Fruit fly (Drosophila melanogaster): ENCODE measurements around the gene CG9338.

CG9338 gene

dm6 chr2L:20881353-20882079, 16.5 kb downstream of the CG9338 start:
- TF ChIP-seq CG8478 (optimal IDR thresholded peaks at IDR 0.05) (no peak), psq (optimal IDR thresholded peaks at IDR 0.05) (no peak), Dll (optimal IDR thresholded peaks at IDR 0.05) (no peak), usp (GFP tag; optimal IDR thresholded peaks at IDR 0.05) (no peak), pan (optimal IDR thresholded peaks at IDR 0.05) (no peak), EcR (GFP tag; optimal IDR thresholded peaks at IDR 0.05) (no peak)

- no peak for TF ChIP-seq Dll (optimal IDR thresholded peaks at IDR 0.05)
- no peak for TF ChIP-seq pan (optimal IDR thresholded peaks at IDR 0.05)
- no peak for TF ChIP-seq CG8478 (optimal IDR thresholded peaks at IDR 0.05)
- no peak for TF ChIP-seq EcR (GFP tag; optimal IDR thresholded peaks at IDR 0.05)
- no peak for TF ChIP-seq usp (GFP tag; optimal IDR thresholded peaks at IDR 0.05)
- TF ChIP-seq psq (optimal IDR thresholded peaks at IDR 0.05) = no peak
Observed at dm6 chr2L:20883097-20883496, 18.1 kb downstream of the CG9338 start.

- TF ChIP-seq usp (GFP tag; optimal IDR thresholded peaks at IDR 0.05) = no peak
- TF ChIP-seq psq (optimal IDR thresholded peaks at IDR 0.05) = no peak
- no peak for TF ChIP-seq EcR (GFP tag; optimal IDR thresholded peaks at IDR 0.05)
- TF ChIP-seq CG8478 (optimal IDR thresholded peaks at IDR 0.05) = no peak
- TF ChIP-seq Dll (optimal IDR thresholded peaks at IDR 0.05) = no peak
Observed at dm6 chr2L:20883624-20884220, 18.7 kb downstream of the CG9338 start.

dm6 chr2L:20885889-20886507, 21.0 kb downstream of the CG9338 start:
- TF ChIP-seq CG8478 (optimal IDR thresholded peaks at IDR 0.05) = no peak
- TF ChIP-seq psq (optimal IDR thresholded peaks at IDR 0.05) = no peak
- TF ChIP-seq pan (optimal IDR thresholded peaks at IDR 0.05) = no peak
- no peak for TF ChIP-seq EcR (GFP tag; optimal IDR thresholded peaks at IDR 0.05)
- no peak for TF ChIP-seq usp (GFP tag; optimal IDR thresholded peaks at IDR 0.05)
- TF ChIP-seq Dll (optimal IDR thresholded peaks at IDR 0.05) = no peak

- TF ChIP-seq CG8478 (optimal IDR thresholded peaks at IDR 0.05) (no peak), Dll (optimal IDR thresholded peaks at IDR 0.05) (no peak), pan (optimal IDR thresholded peaks at IDR 0.05) (no peak), psq (optimal IDR thresholded peaks at IDR 0.05) (no peak), EcR (GFP tag; optimal IDR thresholded peaks at IDR 0.05) (no peak), usp (GFP tag; optimal IDR thresholded peaks at IDR 0.05) (no peak)
Observed at dm6 chr2L:20887273-20887672, 22.3 kb downstream of the CG9338 start.

- TF ChIP-seq usp (GFP tag; optimal IDR thresholded peaks at IDR 0.05) (no peak), CG8478 (optimal IDR thresholded peaks at IDR 0.05) (no peak), EcR (GFP tag; optimal IDR thresholded peaks at IDR 0.05) (no peak), pan (optimal IDR thresholded peaks at IDR 0.05) (no peak), psq (optimal IDR thresholded peaks at IDR 0.05) (no peak), Dll (optimal IDR thresholded peaks at IDR 0.05) (no peak)
Observed at dm6 chr2L:20889857-20890606, 25.0 kb downstream of the CG9338 start.

- TF ChIP-seq usp (GFP tag; optimal IDR thresholded peaks at IDR 0.05) (no peak), psq (optimal IDR thresholded peaks at IDR 0.05) (no peak), pan (optimal IDR thresholded peaks at IDR 0.05) (no peak), EcR (GFP tag; optimal IDR thresholded peaks at IDR 0.05) (no peak), Dll (optimal IDR thresholded peaks at IDR 0.05) (no peak), CG8478 (optimal IDR thresholded peaks at IDR 0.05) (no peak)
Observed at dm6 chr2L:20891188-20891587, 26.2 kb downstream of the CG9338 start.

- TF ChIP-seq psq (optimal IDR thresholded peaks at IDR 0.05) (no peak), EcR (GFP tag; optimal IDR thresholded peaks at IDR 0.05) (no peak), pan (optimal IDR thresholded peaks at IDR 0.05) (no peak), CG8478 (optimal IDR thresholded peaks at IDR 0.05) (no peak), Dll (optimal IDR thresholded peaks at IDR 0.05) (no peak), usp (GFP tag; optimal IDR thresholded peaks at IDR 0.05) (no peak)
Observed at dm6 chr2L:20896681-20897341, 31.8 kb downstream of the CG9338 start.

dm6 chr2L:20898478-20899075, 33.6 kb downstream of the CG9338 start:
- no peak for TF ChIP-seq EcR (GFP tag; optimal IDR thresholded peaks at IDR 0.05)
- TF ChIP-seq Dll (optimal IDR thresholded peaks at IDR 0.05) = no peak
- TF ChIP-seq usp (GFP tag; optimal IDR thresholded peaks at IDR 0.05) = no peak
- TF ChIP-seq psq (optimal IDR thresholded peaks at IDR 0.05) = no peak
- no peak for TF ChIP-seq CG8478 (optimal IDR thresholded peaks at IDR 0.05)
- TF ChIP-seq pan (optimal IDR thresholded peaks at IDR 0.05) = no peak

- TF ChIP-seq EcR (GFP tag; optimal IDR thresholded peaks at IDR 0.05) = no peak
- TF ChIP-seq pan (optimal IDR thresholded peaks at IDR 0.05) = no peak
- no peak for TF ChIP-seq CG8478 (optimal IDR thresholded peaks at IDR 0.05)
- TF ChIP-seq Dll (optimal IDR thresholded peaks at IDR 0.05) = no peak
- no peak for TF ChIP-seq psq (optimal IDR thresholded peaks at IDR 0.05)
- no peak for TF ChIP-seq usp (GFP tag; optimal IDR thresholded peaks at IDR 0.05)
Observed at dm6 chr2L:20904327-20904726, 39.3 kb downstream of the CG9338 start.

dm6 chr2L:20905025-20905424, 40.0 kb downstream of the CG9338 start:
- TF ChIP-seq psq (optimal IDR thresholded peaks at IDR 0.05) = no peak
- TF ChIP-seq usp (GFP tag; optimal IDR thresholded peaks at IDR 0.05) = no peak
- no peak for TF ChIP-seq CG8478 (optimal IDR thresholded peaks at IDR 0.05)
- no peak for TF ChIP-seq Dll (optimal IDR thresholded peaks at IDR 0.05)
- no peak for TF ChIP-seq EcR (GFP tag; optimal IDR thresholded peaks at IDR 0.05)
- TF ChIP-seq pan (optimal IDR thresholded peaks at IDR 0.05) = no peak
